Fruit fly (Drosophila melanogaster) whole organism, adult: Measurements from ENCODE around the gene CG34268.
A peak's percentile ranks its signal among the peaks of the same experiment; 100 is the strongest.

Experiments
- CG12768 ChIP-seq: fragments of 200-800 bp; sonication (Bioruptor generic); optimal IDR thresholded peaks from 2 replicates; lab custom pipeline; 2017; ENCODE audit warnings: missing biosample characterization, missing genetic modification characterization, mild to moderate bottlenecking, moderate library complexity, missing genetic modification reagents
- CG5204 ChIP-seq: fragments of 200-800 bp; sonication (Bioruptor generic); optimal IDR thresholded peaks from 2 replicates; lab custom pipeline; 2016; ENCODE audit warnings: missing biosample characterization, missing genetic modification characterization
- CG7101 ChIP-seq: fragments of 200-800 bp; sonication (Bioruptor generic); optimal IDR thresholded peaks from 2 replicates; lab custom pipeline; 2018; ENCODE audit warnings: missing biosample characterization, mild to moderate bottlenecking, missing genetic modification characterization, moderate library complexity
- Clk ChIP-seq: fragments of 200-800 bp; sonication (Bioruptor generic); optimal IDR thresholded peaks from 2 replicates; lab custom pipeline; 2017; ENCODE audit warnings: missing biosample characterization, missing genetic modification characterization
- Crg-1 ChIP-seq: fragments of 200-800 bp; sonication (Bioruptor generic); optimal IDR thresholded peaks from 2 replicates; lab custom pipeline; 2016; ENCODE audit warnings: missing biosample characterization, missing genetic modification characterization
- bab1 ChIP-seq: fragments of 200-800 bp; sonication (Bioruptor generic); optimal IDR thresholded peaks from 3 replicates; lab custom pipeline; 2019; ENCODE audit warnings: missing biosample characterization, mild to moderate bottlenecking, missing genetic modification characterization, moderate library complexity
- cnc ChIP-seq, 2 experiments: fragments of >200 bp; optimal IDR thresholded peaks; 2 replicates each; lab custom pipeline; 2017
- kay ChIP-seq: fragments of 200-800 bp; sonication (Bioruptor generic); peaks from one replicate; lab custom pipeline; 2016; ENCODE audit warnings: missing biosample characterization, missing genetic modification characterization, borderline replicate concordance

DNA sequence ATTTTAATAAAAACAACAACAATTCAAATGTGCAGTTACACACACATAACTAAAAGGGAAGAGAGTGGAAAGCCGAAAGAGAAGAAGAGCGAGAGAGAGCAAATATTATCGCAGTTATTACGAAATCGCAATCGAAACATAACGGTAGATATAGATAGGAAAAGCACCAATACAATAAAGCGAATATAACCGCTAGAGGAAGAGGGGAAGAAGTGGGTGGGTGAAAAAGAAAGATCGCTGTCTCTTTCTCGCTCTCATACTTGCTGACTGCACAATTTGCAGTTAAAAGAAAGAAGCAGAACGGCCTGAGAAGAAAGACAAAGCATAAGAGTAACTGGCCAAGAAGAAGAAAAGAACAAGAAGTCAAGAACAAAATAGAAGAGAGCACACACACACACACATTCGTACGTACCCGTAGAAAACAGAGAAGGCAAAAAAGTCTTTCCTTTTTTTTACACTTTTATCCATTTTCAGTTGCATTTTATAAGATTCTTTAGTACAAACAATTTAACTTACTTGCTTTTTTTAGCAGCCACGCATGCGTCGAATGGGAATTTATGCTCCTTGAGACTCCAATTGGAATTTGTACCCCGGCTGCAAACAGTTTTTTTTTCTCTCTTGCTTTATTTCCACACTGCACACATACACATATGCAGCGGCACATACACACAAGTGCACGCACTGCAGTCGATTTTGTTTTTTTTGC lies 38.8 kb downstream of the CG34268 start:
- TF ChIP-seq kay (GFP tag; lab: Kevin White, UChicago) (no peak), CG7101 (no peak), cnc (optimal IDR thresholded peaks at IDR 0.05; lab: Kevin White, UChicago) (no peak), CG5204 (GFP tag; lab: Kevin White, UChicago) (no peak), Clk (GFP tag; lab: Kevin White, UChicago) (no peak), CG12768 (peak; percentile 43), bab1 (GFP tag; lab: Kevin White, UChicago) (no peak), Crg-1 (GFP tag; lab: Kevin White, UChicago) (no peak)
